Worm (Caenorhabditis elegans) whole organism, late embryonic: Measurements from ENCODE around the gene nep-2.

ENCODE experiments used
- C08G9.2 ChIP-seq: sonication (generic microtip); optimal IDR thresholded peaks from 2 replicates; lab custom pipeline; 2016; ENCODE audit warnings: mild to moderate bottlenecking, missing genetic modification characterization, moderate library complexity, missing compliant biosample characterization
- K09A11.1 ChIP-seq: sonication (generic microtip); optimal IDR thresholded peaks from 2 replicates; lab custom pipeline; 2017; ENCODE audit warnings: antibody characterized with exemption, mild to moderate bottlenecking, missing genetic modification characterization, missing compliant biosample characterization; ENCODE audit not compliant: insufficient read depth
- ahr-1 ChIP-seq: sonication (generic microtip); optimal IDR thresholded peaks from 2 replicates; lab custom pipeline; 2016; ENCODE audit warnings: missing genetic modification characterization, missing compliant biosample characterization
- ceh-14 ChIP-seq: sonication (generic microtip); optimal IDR thresholded peaks from 2 replicates; lab custom pipeline; 2016; ENCODE audit warnings: missing genotype, missing genetic modification characterization, missing compliant biosample characterization
- ceh-2 ChIP-seq: sonication (generic microtip); optimal IDR thresholded peaks from 2 replicates; lab custom pipeline; 2016; ENCODE audit warnings: missing genotype, missing genetic modification characterization, missing compliant biosample characterization
- ceh-34 ChIP-seq: sonication (generic microtip); optimal IDR thresholded peaks from 2 replicates; lab custom pipeline; 2016; ENCODE audit warnings: mild to moderate bottlenecking, missing genetic modification characterization, missing compliant biosample characterization
- ceh-48 ChIP-seq: sonication (generic microtip); optimal IDR thresholded peaks from 2 replicates; lab custom pipeline; 2016; ENCODE audit warnings: missing genetic modification characterization, inconsistent platforms, missing compliant biosample characterization
- ceh-9 ChIP-seq: sonication (generic microtip); optimal IDR thresholded peaks from 2 replicates; lab custom pipeline; 2016; ENCODE audit warnings: mild to moderate bottlenecking, missing genetic modification characterization, inconsistent platforms, missing compliant biosample characterization
- dmd-4 ChIP-seq: sonication (generic microtip); optimal IDR thresholded peaks from 2 replicates; lab custom pipeline; 2016; ENCODE audit warnings: borderline replicate concordance, missing genetic modification characterization, missing compliant biosample characterization
- elt-2 ChIP-seq: sonication (generic microtip); optimal IDR thresholded peaks from 2 replicates; lab custom pipeline; 2016; ENCODE audit warnings: missing genetic modification reagents, missing genetic modification characterization, missing compliant biosample characterization
- ets-4 ChIP-seq: sonication (generic microtip); optimal IDR thresholded peaks from 2 replicates; lab custom pipeline; 2016; ENCODE audit warnings: missing genetic modification characterization, missing compliant biosample characterization
- fax-1 ChIP-seq: sonication (generic microtip); optimal IDR thresholded peaks from 2 replicates; lab custom pipeline; 2016; ENCODE audit warnings: missing genotype, missing genetic modification characterization, missing compliant biosample characterization
- fkh-6 ChIP-seq: sonication (generic microtip); optimal IDR thresholded peaks from 2 replicates; lab custom pipeline; 2016; ENCODE audit warnings: missing genetic modification characterization, missing compliant biosample characterization
- hlh-13 ChIP-seq: fragments of 200-800 bp; sonication (Bioruptor generic); optimal IDR thresholded peaks from 2 replicates; lab custom pipeline; 2018; ENCODE audit warnings: mild to moderate bottlenecking, missing genetic modification characterization, missing compliant biosample characterization
- hlh-30 ChIP-seq: sonication (generic microtip); optimal IDR thresholded peaks from 2 replicates; lab custom pipeline; 2017; ENCODE audit warnings: antibody characterized with exemption, missing genetic modification characterization, missing compliant biosample characterization; ENCODE audit not compliant: insufficient read depth
- hlh-6 ChIP-seq: sonication (generic microtip); optimal IDR thresholded peaks from 2 replicates; lab custom pipeline; 2016; ENCODE audit warnings: missing genotype, missing genetic modification characterization, missing compliant biosample characterization
- hlh-8 ChIP-seq: sonication (generic microtip); optimal IDR thresholded peaks from 2 replicates; lab custom pipeline; 2016; ENCODE audit warnings: missing genotype, missing genetic modification characterization, missing compliant biosample characterization
- lim-6 ChIP-seq: sonication (generic microtip); optimal IDR thresholded peaks from 2 replicates; lab custom pipeline; 2016; ENCODE audit warnings: missing genetic modification characterization, missing compliant biosample characterization
- madf-2 ChIP-seq: sonication (generic microtip); optimal IDR thresholded peaks from 2 replicates; lab custom pipeline; 2017; ENCODE audit warnings: missing genetic modification characterization, missing compliant biosample characterization
- mec-3 ChIP-seq: sonication (generic microtip); optimal IDR thresholded peaks from 2 replicates; lab custom pipeline; 2016; ENCODE audit warnings: borderline replicate concordance, missing genetic modification characterization, missing compliant biosample characterization
- nfya-1 ChIP-seq: sonication (generic microtip); optimal IDR thresholded peaks from 2 replicates; lab custom pipeline; 2017; ENCODE audit warnings: missing genetic modification characterization, mild to moderate bottlenecking, missing compliant biosample characterization, antibody characterized with exemption, moderate library complexity
- nhr-11 ChIP-seq: fragments of 150-350 bp; optimal IDR thresholded peaks from 2 replicates; lab custom pipeline; 2014; ENCODE audit warnings: missing biosample characterization, missing genetic modification characterization
- pat-9 ChIP-seq: fragments of 200-800 bp; sonication (Bioruptor generic); optimal IDR thresholded peaks from 2 replicates; lab custom pipeline; 2018; ENCODE audit warnings: mild to moderate bottlenecking, missing genetic modification characterization, moderate library complexity, missing compliant biosample characterization
- pax-1 ChIP-seq: fragments of 150-350 bp; optimal IDR thresholded peaks from 2 replicates; lab custom pipeline; 2014; ENCODE audit warnings: missing biosample characterization, missing genetic modification characterization
- pqm-1 ChIP-seq: sonication (generic microtip); optimal IDR thresholded peaks from 2 replicates; lab custom pipeline; 2016; ENCODE audit warnings: missing genetic modification characterization, missing compliant biosample characterization
- sdc-2 ChIP-seq: sonication (generic microtip); optimal IDR thresholded peaks from 2 replicates; lab custom pipeline; 2016; ENCODE audit warnings: missing genotype, missing genetic modification characterization, missing compliant biosample characterization
- sox-2 ChIP-seq: fragments of 200-800 bp; sonication (Bioruptor generic); IDR thresholded peaks from 2 replicates; pipeline ENCODE4 v1.3.6; 2022; ENCODE audit warnings: missing genetic modification reagents, missing genetic modification characterization, missing compliant biosample characterization
- sox-4 ChIP-seq: sonication (generic microtip); optimal IDR thresholded peaks from 2 replicates; lab custom pipeline; 2017; ENCODE audit warnings: mild to moderate bottlenecking, missing genetic modification characterization, inconsistent platforms, missing compliant biosample characterization
- syd-9 ChIP-seq: sonication (generic microtip); optimal IDR thresholded peaks from 2 replicates; lab custom pipeline; 2016; ENCODE audit warnings: mild to moderate bottlenecking, missing genetic modification characterization, moderate library complexity, missing compliant biosample characterization
- tbx-2 ChIP-seq: sonication (generic microtip); optimal IDR thresholded peaks from 2 replicates; lab custom pipeline; 2016; ENCODE audit warnings: missing genetic modification characterization, missing compliant biosample characterization
- tbx-7 ChIP-seq: sonication (generic microtip); optimal IDR thresholded peaks from 2 replicates; lab custom pipeline; 2016; ENCODE audit warnings: missing genotype, missing genetic modification characterization, missing compliant biosample characterization
- unc-42 ChIP-seq: sonication (generic microtip); optimal IDR thresholded peaks from 2 replicates; lab custom pipeline; 2016; ENCODE audit warnings: missing genotype, missing genetic modification characterization, missing compliant biosample characterization
- unc-86 ChIP-seq: sonication (generic microtip); optimal IDR thresholded peaks from 2 replicates; lab custom pipeline; 2016; ENCODE audit warnings: missing genetic modification characterization, missing compliant biosample characterization
- zip-5 ChIP-seq: sonication (generic microtip); optimal IDR thresholded peaks from 2 replicates; lab custom pipeline; 2016; ENCODE audit warnings: missing genetic modification characterization, missing compliant biosample characterization

Gene nep-2

DNA sequence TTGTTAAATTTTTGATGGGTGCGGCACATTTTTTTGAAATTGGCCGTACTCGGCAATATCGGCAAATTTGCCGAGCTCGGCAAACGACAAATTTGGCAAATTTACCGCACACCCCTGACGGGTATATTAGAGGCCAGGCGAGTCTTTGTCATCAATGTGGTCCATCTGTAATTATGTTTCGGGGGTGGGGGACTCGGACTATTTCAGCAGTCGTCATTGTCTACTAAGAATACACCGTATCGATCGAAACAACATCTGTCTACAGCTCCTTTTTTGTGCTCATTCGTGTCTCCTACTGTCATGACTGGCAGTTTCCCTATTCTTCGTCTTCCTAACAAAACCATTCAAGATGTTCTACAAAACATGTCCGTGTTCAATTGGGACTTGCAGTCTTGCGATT lies 40.8 kb upstream of the nep-2 start, which contains the start of gene F08D12.15:
Gene F08D12.15, plus strand, starts transcription at position 301 of the 400 bp plus-strand sequence.
- TF ChIP-seq lim-6 (no peak), hlh-13 (GFP tag; lab: Kevin White, UChicago) (no peak), tbx-2 (tag; lab: Kevin White, UChicago) (no peak), ets-4 (no peak), nfya-1 (tag; lab: Kevin White, UChicago) (no peak), zip-5 (tag; lab: Kevin White, UChicago) (no peak), pqm-1 (no peak), sdc-2 (tag; lab: Kevin White, UChicago) (no peak), dmd-4 (tag; lab: Kevin White, UChicago) (no peak), sox-2 (no peak), unc-86 (tag; lab: Kevin White, UChicago) (no peak), tbx-7 (tag; lab: Kevin White, UChicago) (no peak), hlh-30 (tag; lab: Kevin White, UChicago) (no peak), ahr-1 (tag; lab: Kevin White, UChicago) (no peak), fax-1 (tag; lab: Kevin White, UChicago) (no peak), ceh-34 (tag; lab: Kevin White, UChicago) (no peak), madf-2 (tag; lab: Kevin White, UChicago) (no peak), elt-2 (tag; lab: Kevin White, UChicago) (no peak), ceh-2 (tag; lab: Kevin White, UChicago) (no peak)

DNA sequence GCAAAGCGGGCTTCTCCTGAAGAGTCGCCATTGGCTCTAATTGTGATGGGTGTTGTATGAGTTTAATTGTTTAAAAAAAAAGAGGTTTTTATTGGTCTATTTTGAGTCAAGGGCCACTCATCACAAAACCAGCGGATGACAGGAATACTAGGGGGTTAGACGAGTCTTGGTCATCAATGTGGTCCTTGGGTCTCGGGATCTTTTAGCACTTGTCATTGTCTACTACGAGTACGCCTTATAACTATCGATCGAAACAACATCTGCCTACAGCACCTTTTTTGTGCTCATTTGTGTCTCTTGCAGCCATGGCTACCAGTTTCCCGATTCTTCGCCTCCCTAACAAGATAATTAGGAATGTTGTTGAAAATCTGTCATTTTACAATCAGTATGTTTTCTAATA lies 39.1 kb upstream of the nep-2 start, which contains the start of gene fbxb-108:
Gene fbxb-108, plus strand, starts transcription at position 301 of the 400 bp plus-strand sequence.
- TF ChIP-seq ceh-9 (tag; lab: Kevin White, UChicago) (no peak), dmd-4 (tag; lab: Kevin White, UChicago) (no peak), hlh-6 (tag; lab: Kevin White, UChicago) (no peak), elt-2 (tag; lab: Kevin White, UChicago) (no peak), ceh-14 (tag; lab: Kevin White, UChicago) (no peak), nfya-1 (tag; lab: Kevin White, UChicago) (no peak), pax-1 (tag; lab: Kevin White, UChicago) (no peak), K09A11.1 (no peak), mec-3 (tag; lab: Kevin White, UChicago) (no peak), unc-42 (no peak), syd-9 (tag; lab: Kevin White, UChicago) (no peak), pat-9 (tag; lab: Kevin White, UChicago) (no peak)

DNA sequence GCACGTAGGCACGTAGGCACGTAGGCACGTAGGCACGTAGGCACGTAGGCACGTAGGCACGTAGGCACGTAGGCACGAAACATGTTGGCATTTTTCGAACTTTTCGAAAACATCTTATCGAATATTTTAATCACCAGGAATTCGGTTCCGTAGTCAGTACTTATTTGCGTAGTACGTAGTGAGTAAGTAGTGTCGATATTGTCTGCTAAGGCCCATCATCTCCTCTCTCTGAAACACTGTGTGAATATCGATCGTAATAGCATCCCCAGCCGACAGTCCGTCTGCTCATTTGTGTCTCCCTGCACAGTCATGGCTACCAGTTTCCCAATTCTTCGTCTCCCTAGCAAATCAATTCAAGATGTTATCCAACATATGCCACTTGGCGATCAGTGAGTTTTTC lies 36.6 kb upstream of the nep-2 start, which contains the start of gene fbxb-106:
Gene fbxb-106, plus strand, starts transcription at position 301 of the 400 bp plus-strand sequence.
- TF ChIP-seq nhr-11 = no peak
- no peak for TF ChIP-seq hlh-8 (tag; lab: Kevin White, UChicago)
- TF ChIP-seq lim-6 = no peak
- no peak for TF ChIP-seq fkh-6 (tag; lab: Kevin White, UChicago)
- TF ChIP-seq fax-1 (tag; lab: Kevin White, UChicago) = no peak
- TF ChIP-seq C08G9.2 (tag; lab: Kevin White, UChicago) = no peak
- TF ChIP-seq sox-4 (tag; lab: Kevin White, UChicago) = no peak
- no peak for TF ChIP-seq pax-1 (tag; lab: Kevin White, UChicago)
- TF ChIP-seq nfya-1 (tag; lab: Kevin White, UChicago) = no peak
- TF ChIP-seq, all 69 proteins: peak for 0

DNA sequence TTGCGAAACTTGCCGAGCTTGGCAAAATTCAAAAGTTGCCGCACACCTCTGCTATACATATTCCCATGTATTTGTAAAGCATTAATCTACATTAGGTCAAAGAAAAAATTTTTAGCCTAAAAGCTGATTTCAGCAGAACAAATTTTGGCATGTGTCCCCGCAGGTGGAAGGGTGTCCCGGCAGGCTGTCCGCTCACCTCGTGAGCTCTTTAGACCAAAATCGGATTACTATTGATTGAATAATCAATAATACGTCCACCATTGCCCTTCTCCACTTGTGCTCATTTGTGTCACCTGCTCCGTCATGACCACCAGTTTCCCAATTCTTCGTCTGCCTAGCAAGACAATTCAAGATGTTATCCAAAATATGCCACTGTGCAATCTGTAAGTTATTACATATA lies 32.9 kb upstream of the nep-2 start, which contains the start of gene fbxb-107:
Gene fbxb-107, plus strand, starts transcription at position 297 of the 400 bp plus-strand sequence.
- TF ChIP-seq ceh-48 (tag; lab: Kevin White, UChicago) (peak; percentile 54), hlh-30 (tag; lab: Kevin White, UChicago) (peak; percentile 72), K09A11.1 (no peak)
